Fruit fly (Drosophila melanogaster): ENCODE results near the gene pn.

The pn gene

dm6 chrX:2222181-2222790 is 41.3 kb downstream of the pn start, which contains the start of gene Vinc (continued):
- peak; percentile 83 for TF ChIP-seq CG18619 (GFP tag; optimal IDR thresholded peaks at IDR 0.05)
- TF ChIP-seq Dbx (GFP tag; IDR thresholded peaks at IDR 0.05): peak; percentile 89
- TF ChIP-seq sob (GFP tag; IDR thresholded peaks at IDR 0.05): peak; percentile 82
- TF ChIP-seq lov (optimal IDR thresholded peaks at IDR 0.05): no peak
- TF ChIP-seq lov (GFP tag; IDR thresholded peaks at IDR 0.05): peak; percentile 67; the same call in 1 of the 3 replicates
- TF ChIP-seq CG7271 (tag; optimal IDR thresholded peaks at IDR 0.05): no peak
- TF ChIP-seq Side (GFP tag; optimal IDR thresholded peaks at IDR 0.05): peak; percentile 88
- TF ChIP-seq vnd (GFP tag; IDR thresholded peaks at IDR 0.05; ENCODE audit: partially characterized antibody): no peak
- TF ChIP-seq unc-4 (GFP tag; IDR thresholded peaks at IDR 0.05; ENCODE audit: partially characterized antibody): no peak
- TF ChIP-seq bigmax (GFP tag; optimal IDR thresholded peaks at IDR 0.05): no peak
- peak; percentile 86 for TF ChIP-seq Nf-YC (tag; optimal IDR thresholded peaks at IDR 0.05)
- peak; percentile 45 for TF ChIP-seq schlank (tag; optimal IDR thresholded peaks at IDR 0.05)
- peak; percentile 88 for TF ChIP-seq so (GFP tag; IDR thresholded peaks at IDR 0.05)
- peak; percentile 86 for TF ChIP-seq CG15269 (tag; optimal IDR thresholded peaks at IDR 0.05)
- peak; percentile 91 for TF ChIP-seq CG10147 (GFP tag; optimal IDR thresholded peaks at IDR 0.05)
- TF ChIP-seq Opbp (GFP tag; IDR thresholded peaks at IDR 0.05; ENCODE audit: partially characterized antibody): peak; percentile 40; the same call in 2 of the 3 replicates
- peak; percentile 71 for TF ChIP-seq cg (GFP tag; optimal IDR thresholded peaks at IDR 0.05)
- peak; percentile 34 for TF ChIP-seq CG9876 (GFP tag; optimal IDR thresholded peaks at IDR 0.05)
- peak; percentile 86 for TF ChIP-seq slou (GFP tag; optimal IDR thresholded peaks at IDR 0.05)
- peak; percentile 41; the same call in 1 of the 2 replicates for TF ChIP-seq bowl (GFP tag; IDR thresholded peaks at IDR 0.05)
- TF ChIP-seq Ets97D (GFP tag; optimal IDR thresholded peaks at IDR 0.05): peak; percentile 65
- TF ChIP-seq dmrt11E (tag; optimal IDR thresholded peaks at IDR 0.05): peak; percentile 51
- TF ChIP-seq zf30C (GFP tag; optimal IDR thresholded peaks at IDR 0.05): no peak
- peak; percentile 63; the same call in 1 of the 2 replicates for TF ChIP-seq rib (GFP tag; IDR thresholded peaks at IDR 0.05)
- TF ChIP-seq NK7.1 (GFP tag; optimal IDR thresholded peaks at IDR 0.05): peak; percentile 80
- peak; percentile 74 for TF ChIP-seq CG12104 (GFP tag; optimal IDR thresholded peaks at IDR 0.05)
- no peak for TF ChIP-seq HLHmδ (GFP tag; optimal IDR thresholded peaks at IDR 0.05)
- peak; percentile 93 for TF ChIP-seq caup (GFP tag; optimal IDR thresholded peaks at IDR 0.05; ENCODE audit: severe bottlenecking)
- TF ChIP-seq CG10654 (GFP tag; optimal IDR thresholded peaks at IDR 0.05): peak; percentile 85
- TF ChIP-seq fd102C (GFP tag; optimal IDR thresholded peaks at IDR 0.05): no peak
- TF ChIP-seq Sox100B (GFP tag; optimal IDR thresholded peaks at IDR 0.05): no peak
- no peak for TF ChIP-seq cad (GFP tag; optimal IDR thresholded peaks at IDR 0.05)
- peak; percentile 77; the same call in 2 of the 3 replicates for TF ChIP-seq Mrtf (GFP tag; IDR thresholded peaks at IDR 0.05)
- TF ChIP-seq lmd (GFP tag; IDR thresholded peaks at IDR 0.05): peak; percentile 85
- peak; percentile 67 for TF ChIP-seq ap (GFP tag; IDR thresholded peaks at IDR 0.05)
- TF ChIP-seq Stat92E (GFP tag; optimal IDR thresholded peaks at IDR 0.05): peak in 1 of 3 experiments; percentile 42
- TF ChIP-seq ERR (GFP tag; optimal IDR thresholded peaks at IDR 0.05): peak; percentile 78
- peak; percentile 87 for TF ChIP-seq scrt (GFP tag; optimal IDR thresholded peaks at IDR 0.05)
- no peak for TF ChIP-seq tll (GFP tag; optimal IDR thresholded peaks at IDR 0.05)
- TF ChIP-seq CG32767 (GFP tag; IDR thresholded peaks at IDR 0.05): peak; percentile 59; the same call in 1 of the 2 replicates
- peak; percentile 87 for TF ChIP-seq phol (tag; optimal IDR thresholded peaks at IDR 0.05)
- peak; percentile 73 for TF ChIP-seq CG7987 (GFP tag; optimal IDR thresholded peaks at IDR 0.05)
- TF ChIP-seq Gsc (GFP tag; IDR thresholded peaks at IDR 0.05): 0 out of 2 replicates have a peak, but pooled peaks have one; percentile 38
- peak; percentile 81 for TF ChIP-seq Six4 (GFP tag; optimal IDR thresholded peaks at IDR 0.05)
- TF ChIP-seq CG2120 (GFP tag; optimal IDR thresholded peaks at IDR 0.05): peak; percentile 85
- peak; percentile 96 for TF ChIP-seq lab (GFP tag; optimal IDR thresholded peaks at IDR 0.05)
- peak; percentile 72 for TF ChIP-seq fd3F (GFP tag; optimal IDR thresholded peaks at IDR 0.05)
- peak; percentile 64 for TF ChIP-seq CG11398 (GFP tag; optimal IDR thresholded peaks at IDR 0.05)
- peak; percentile 80 for TF ChIP-seq NFAT (GFP tag; IDR thresholded peaks at IDR 0.05)
